Fruit fly (Drosophila melanogaster) Kc167 (cell line): ENCODE results near the gene Fuca.

Experiments used
- Myc ChIP-seq: fragments of >200 bp; optimal IDR thresholded peaks from 2 replicates; lab custom pipeline; 2017; ENCODE audit warnings: missing external identifiers
- Sin3A ChIP-seq: fragments of >200 bp; optimal IDR thresholded peaks from 2 replicates; lab custom pipeline; 2018; ENCODE audit warnings: missing external identifiers
- psq ChIP-seq: fragments of >200 bp; optimal IDR thresholded peaks from 2 replicates; lab custom pipeline; 2017; ENCODE audit warnings: missing external identifiers
- ttk ChIP-seq: sonication (Bioruptor generic); optimal IDR thresholded peaks from 2 replicates; lab custom pipeline; 2017; ENCODE audit warnings: missing external identifiers

dm6 chr3L:11511921-11512320 lies 10.6 kb downstream of the Fuca start, which contains the start of gene Sgs3:
- TF ChIP-seq Sin3A (lab: Kevin White, UChicago) (no peak), ttk (lab: Kevin White, UChicago) (no peak), psq (lab: Kevin White, UChicago) (no peak), Myc (lab: Kevin White, UChicago) (no peak)
